Fruit fly (Drosophila melanogaster): ENCODE results near the gene CG11085.

dm6 chrX:12662679-12663463, 46.8 kb downstream of the CG11085 start:
- TF ChIP-seq Vsx2 (GFP tag; optimal IDR thresholded peaks at IDR 0.05; ENCODE audit: partially characterized antibody) = no peak
- no peak for TF ChIP-seq brk (GFP tag; optimal IDR thresholded peaks at IDR 0.05)
